Worm (Caenorhabditis elegans) whole organism, L4 larva: ENCODE results near the gene math-16.
"Not testable (repeated sequence)": the region's sequence is repeated elsewhere in the genome, so short reads cannot be mapped to it uniquely, and the experiment has no call there.

Source experiments
- F10B5.3 ChIP-seq: sonication (generic microtip); optimal IDR thresholded peaks from 2 replicates; lab custom pipeline; 2016; ENCODE audit warnings: mild to moderate bottlenecking, missing genetic modification characterization, missing compliant biosample characterization
- F26F4.8 ChIP-seq: fragments of 200-800 bp; sonication (Bioruptor generic); conservative IDR thresholded peaks from 2 replicates; pipeline ENCODE4 v1.3.6; 2022; ENCODE audit warnings: missing genetic modification characterization, missing compliant biosample characterization
- F37D6.2 ChIP-seq: sonication (generic microtip); optimal IDR thresholded peaks from 2 replicates; lab custom pipeline; 2016; ENCODE audit warnings: mild to moderate bottlenecking, missing genetic modification characterization, missing compliant biosample characterization
- Y48G9A.11 ChIP-seq: fragments of 200-800 bp; sonication (Bioruptor generic); IDR thresholded peaks from 2 replicates; pipeline ENCODE4 v1.3.6; 2022; ENCODE audit warnings: missing genetic modification reagents, missing genetic modification characterization, missing compliant biosample characterization
- Y75B8A.6 ChIP-seq: fragments of 200-800 bp; sonication (Bioruptor generic); IDR thresholded peaks from 2 replicates; pipeline ENCODE4 v1.3.6; 2022; ENCODE audit warnings: missing genetic modification reagents, missing genetic modification characterization, missing compliant biosample characterization
- aha-1 ChIP-seq: fragments of 150-350 bp; peaks from one replicate; lab custom pipeline; 2014; ENCODE audit warnings: missing biosample characterization, missing genetic modification characterization
- ama-1 ChIP-seq: fragments of 150-350 bp; optimal IDR thresholded peaks from 2 replicates; lab custom pipeline; 2014; ENCODE audit warnings: inconsistent platforms, mixed read lengths
- arid-1 ChIP-seq: fragments of 200-800 bp; sonication (Bioruptor generic); conservative IDR thresholded peaks from 2 replicates; pipeline ENCODE4 v1.3.6; 2022; ENCODE audit warnings: missing genetic modification reagents, missing genetic modification characterization, missing compliant biosample characterization
- ceh-20 ChIP-seq: fragments of 200-800 bp; sonication (Bioruptor generic); IDR thresholded peaks from 2 replicates; pipeline ENCODE4 v1.3.6; 2022; ENCODE audit warnings: missing genetic modification reagents, missing genetic modification characterization, missing compliant biosample characterization
- ceh-82 ChIP-seq: sonication (generic microtip); optimal IDR thresholded peaks from 2 replicates; lab custom pipeline; 2017; ENCODE audit warnings: missing biosample characterization, missing genetic modification characterization
- ctbp-1 ChIP-seq: fragments of 200-800 bp; sonication (Bioruptor generic); IDR thresholded peaks from 2 replicates; pipeline ENCODE4 v1.3.6; 2022; ENCODE audit warnings: missing genetic modification reagents, missing genetic modification characterization, missing compliant biosample characterization
- daf-16 ChIP-seq, 3 experiments: sonication (generic microtip); optimal IDR thresholded peaks; 2 replicates each; lab custom pipeline; 2016 to 2017; ENCODE audit warnings: missing genetic modification characterization in 3 of 3, missing genetic modification reagents in 3 of 3, mild to moderate bottlenecking in 2 of 3, missing compliant biosample characterization in 2 of 3, missing biosample characterization in 1 of 3, moderate library complexity in 1 of 3
- dmd-9 ChIP-seq: fragments of 200-800 bp; sonication (Bioruptor generic); IDR thresholded peaks from 2 replicates; pipeline ENCODE4 v1.3.6; 2022; ENCODE audit warnings: missing genetic modification reagents, missing genetic modification characterization, missing compliant biosample characterization
- dpl-1 ChIP-seq: fragments of 150-350 bp; optimal IDR thresholded peaks from 2 replicates; lab custom pipeline; 2014; ENCODE audit warnings: missing biosample characterization, missing genetic modification reagents, missing genetic modification characterization
- duxl-1 ChIP-seq: sonication (generic microtip); optimal IDR thresholded peaks from 2 replicates; lab custom pipeline; 2016; ENCODE audit warnings: mild to moderate bottlenecking, missing genetic modification characterization, moderate library complexity, missing compliant biosample characterization; ENCODE audit not compliant: poor library complexity
- hlh-30 ChIP-seq: sonication (generic microtip); optimal IDR thresholded peaks from 2 replicates; lab custom pipeline; 2017; ENCODE audit warnings: antibody characterized with exemption, mild to moderate bottlenecking, missing genetic modification characterization, missing compliant biosample characterization; ENCODE audit not compliant: insufficient read depth
- jun-1 ChIP-seq: fragments of 150-350 bp; optimal IDR thresholded peaks from 2 replicates; lab custom pipeline; 2014; ENCODE audit warnings: missing biosample characterization, missing genetic modification reagents, missing genetic modification characterization
- lim-7 ChIP-seq: fragments of 200-800 bp; sonication (Bioruptor generic); IDR thresholded peaks from 2 replicates; pipeline ENCODE4 v1.3.6; 2022; ENCODE audit warnings: missing genetic modification characterization, missing compliant biosample characterization
- lin-39 ChIP-seq: fragments of 150-350 bp; optimal IDR thresholded peaks from 2 replicates; lab custom pipeline; 2014; ENCODE audit warnings: missing biosample characterization, missing genetic modification reagents, missing genetic modification characterization
- mdt-29 ChIP-seq: fragments of 200-800 bp; sonication (Bioruptor generic); IDR thresholded peaks from 2 replicates; pipeline ENCODE4 v1.3.6; 2022; ENCODE audit warnings: missing genetic modification reagents, missing genetic modification characterization, missing compliant biosample characterization
- mes-2 ChIP-seq: sonication (generic microtip); optimal IDR thresholded peaks from 2 replicates; lab custom pipeline; 2016; ENCODE audit warnings: missing genotype, mild to moderate bottlenecking, missing genetic modification characterization, missing compliant biosample characterization; ENCODE audit not compliant: poor library complexity, severe bottlenecking
- mxl-2 ChIP-seq: fragments of 200-800 bp; sonication (Bioruptor generic); conservative IDR thresholded peaks from 2 replicates; pipeline ENCODE4 v1.3.6; 2022; ENCODE audit warnings: missing genetic modification reagents, missing genetic modification characterization, missing compliant biosample characterization
- mxl-3 ChIP-seq: fragments of 200-800 bp; sonication (Bioruptor generic); optimal IDR thresholded peaks from 2 replicates; lab custom pipeline; 2018; ENCODE audit warnings: mild to moderate bottlenecking, missing genetic modification characterization, missing compliant biosample characterization
- nhr-11 ChIP-seq: fragments of 150-350 bp; optimal IDR thresholded peaks from 2 replicates; lab custom pipeline; 2014; ENCODE audit warnings: missing biosample characterization, missing genetic modification characterization
- nhr-28 ChIP-seq: fragments of 150-350 bp; optimal IDR thresholded peaks from 2 replicates; lab custom pipeline; 2014; ENCODE audit warnings: missing biosample characterization, missing genetic modification characterization
- nhr-42 ChIP-seq: fragments of 200-800 bp; sonication (Bioruptor generic); IDR thresholded peaks from 2 replicates; pipeline ENCODE4 v1.3.6; 2022; ENCODE audit warnings: missing genetic modification characterization, missing compliant biosample characterization
- nhr-6 ChIP-seq: fragments of 150-350 bp; optimal IDR thresholded peaks from 2 replicates; lab custom pipeline; 2014; ENCODE audit warnings: missing biosample characterization, missing genetic modification characterization
- nhr-77 ChIP-seq: fragments of 150-350 bp; optimal IDR thresholded peaks from 2 replicates; lab custom pipeline; 2014; ENCODE audit warnings: missing biosample characterization, missing genetic modification characterization
- pha-4 ChIP-seq, 2 experiments: fragments of 150-350 bp in 1 of 2; fragments of 200-800 bp in 1 of 2; sonication (Bioruptor generic) in 1 of 2; IDR thresholded peaks in 1 of 2; optimal IDR thresholded peaks in 1 of 2; 2 replicates each; pipeline versions ENCODE4 v1.3.6 to Lab custom; 2014 to 2022; ENCODE audit warnings: missing genetic modification characterization in 2 of 2, missing genetic modification reagents in 2 of 2, missing biosample characterization in 1 of 2, missing compliant biosample characterization in 1 of 2
- pqm-1 ChIP-seq: sonication (generic microtip); optimal IDR thresholded peaks from 2 replicates; lab custom pipeline; 2017; ENCODE audit warnings: missing biosample characterization, missing genetic modification characterization
- rbr-2 ChIP-seq: sonication (generic microtip); optimal IDR thresholded peaks from 2 replicates; lab custom pipeline; 2016; ENCODE audit warnings: missing genotype, missing genetic modification characterization, missing compliant biosample characterization
- sdz-12 ChIP-seq: fragments of 200-800 bp; sonication (Bioruptor generic); optimal IDR thresholded peaks from 2 replicates; lab custom pipeline; 2018; ENCODE audit warnings: mild to moderate bottlenecking, missing genetic modification characterization, missing compliant biosample characterization
- set-16 ChIP-seq: fragments of 200-800 bp; sonication (Bioruptor generic); IDR thresholded peaks from 2 replicates; pipeline ENCODE4 v1.3.6; 2022; ENCODE audit warnings: missing genetic modification reagents, missing genetic modification characterization, missing compliant biosample characterization
- snpc-4 ChIP-seq: fragments of 150-350 bp; optimal IDR thresholded peaks from 2 replicates; lab custom pipeline; 2014; ENCODE audit warnings: missing biosample characterization, missing genetic modification characterization
- spr-3 ChIP-seq: fragments of 200-800 bp; sonication (Bioruptor generic); optimal IDR thresholded peaks from 2 replicates; lab custom pipeline; 2018; ENCODE audit warnings: mild to moderate bottlenecking, missing genetic modification characterization, missing compliant biosample characterization
- tra-1 ChIP-seq: fragments of 200-800 bp; sonication (Bioruptor generic); IDR thresholded peaks from 2 replicates; pipeline ENCODE4 v1.3.6; 2022; ENCODE audit warnings: missing genetic modification reagents, missing genetic modification characterization, missing compliant biosample characterization
- vab-7 ChIP-seq: fragments of 200-800 bp; sonication (Bioruptor generic); IDR thresholded peaks from 2 replicates; pipeline ENCODE4 v1.3.6; 2022; ENCODE audit warnings: missing genetic modification reagents, missing genetic modification characterization, missing compliant biosample characterization
- zag-1 ChIP-seq: fragments of 150-350 bp; optimal IDR thresholded peaks from 2 replicates; lab custom pipeline; 2014; ENCODE audit warnings: missing biosample characterization, missing genetic modification characterization
- zip-11 ChIP-seq: fragments of 200-800 bp; sonication (Bioruptor generic); IDR thresholded peaks from 2 replicates; pipeline ENCODE4 v1.3.6; 2022; ENCODE audit warnings: missing genetic modification characterization, missing compliant biosample characterization
- ztf-11 ChIP-seq: fragments of 150-350 bp; optimal IDR thresholded peaks from 2 replicates; lab custom pipeline; 2014; ENCODE audit warnings: missing biosample characterization, missing genetic modification characterization

math-16 gene

DNA sequence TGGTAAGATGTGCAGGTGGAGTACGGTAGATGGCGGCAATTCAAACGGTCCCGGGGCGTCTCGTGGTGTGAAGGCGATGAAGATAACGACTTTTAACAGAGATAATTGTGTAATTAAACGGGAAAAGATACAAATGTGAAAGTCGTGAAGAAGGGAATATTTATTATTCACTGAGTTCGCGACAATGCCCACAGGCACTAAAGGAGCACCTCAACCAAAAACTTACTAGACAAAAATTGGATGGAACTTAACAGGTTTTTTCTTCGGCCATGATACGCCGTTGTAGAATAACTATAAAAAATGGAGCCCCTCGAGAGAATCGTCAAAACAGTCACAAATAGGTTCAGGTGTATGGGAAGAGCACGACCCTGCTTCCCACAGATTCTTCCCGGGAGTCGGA lies 16.2 kb downstream of the math-16 start, which contains the start of gene fbxb-98:
TSS of gene fbxb-98 (plus strand) at position 301 of the 400 bp plus-strand sequence.
- not testable (repeated sequence) for TF ChIP-seq snpc-4 (tag; lab: Kevin White, UChicago); spr-3 (GFP tag; lab: Kevin White, UChicago); pha-4 (GFP tag; IDR thresholded peaks at IDR 0.05; lab: Robert Waterston, UW); pha-4 (tag; optimal IDR thresholded peaks at IDR 0.05; lab: Kevin White, UChicago)

DNA sequence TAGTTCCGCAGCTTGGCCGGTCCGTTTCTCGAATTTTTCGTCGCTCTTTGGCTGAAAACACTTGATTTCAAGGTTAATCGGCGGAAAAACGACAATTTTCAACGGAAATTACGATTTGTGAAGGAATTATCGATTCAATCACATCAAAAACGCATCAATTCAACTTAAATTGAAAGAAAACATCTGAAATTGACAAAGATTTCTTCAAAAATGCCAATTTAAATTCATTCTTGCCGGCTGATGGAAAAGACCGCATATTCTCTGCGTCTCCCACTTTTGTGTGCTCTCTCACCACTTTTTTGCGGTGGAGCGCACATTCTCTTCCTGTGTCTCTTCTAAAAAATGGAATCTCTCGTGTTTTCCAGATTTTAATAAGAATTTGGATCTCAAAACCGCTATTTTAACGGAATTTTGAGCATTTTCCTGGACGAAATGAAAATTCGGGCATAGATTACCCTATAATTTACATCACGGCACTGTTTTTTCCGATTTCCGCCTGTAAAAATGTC lies 17.2 kb downstream of the math-16 start, which contains the start of gene C16C4.18:
TSS of gene C16C4.18 (minus strand) at position 51 of the 509 bp plus-strand sequence.
- not testable (repeated sequence) for TF ChIP-seq mdt-29 (GFP tag; lab: Robert Waterston, UW); dmd-9; F10B5.3 (tag; lab: Kevin White, UChicago)

DNA sequence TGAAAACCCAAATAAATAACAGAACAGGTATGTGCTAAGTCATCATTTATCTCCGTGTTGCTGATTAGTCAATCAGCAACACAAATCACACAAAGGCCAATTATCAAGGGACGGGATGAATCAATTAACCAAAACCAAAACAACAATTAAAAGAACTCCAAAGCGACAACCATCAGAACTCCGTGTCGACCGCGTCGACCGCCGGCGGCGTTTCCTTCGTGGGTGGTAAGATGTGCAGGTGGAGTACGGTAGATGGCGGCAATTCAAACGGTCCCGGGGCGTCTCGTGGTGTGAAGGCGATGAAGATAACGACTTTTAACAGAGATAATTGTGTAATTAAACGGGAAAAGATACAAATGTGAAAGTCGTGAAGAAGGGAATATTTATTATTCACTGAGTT lies 23.1 kb downstream of the math-16 start:
- TF ChIP-seq tra-1 (GFP tag; lab: Robert Waterston, UW) (peak; percentile 99), set-16 (GFP tag; lab: Robert Waterston, UW) (0 out of 2 replicates have a peak, but pooled peaks have one; percentile 12)

DNA sequence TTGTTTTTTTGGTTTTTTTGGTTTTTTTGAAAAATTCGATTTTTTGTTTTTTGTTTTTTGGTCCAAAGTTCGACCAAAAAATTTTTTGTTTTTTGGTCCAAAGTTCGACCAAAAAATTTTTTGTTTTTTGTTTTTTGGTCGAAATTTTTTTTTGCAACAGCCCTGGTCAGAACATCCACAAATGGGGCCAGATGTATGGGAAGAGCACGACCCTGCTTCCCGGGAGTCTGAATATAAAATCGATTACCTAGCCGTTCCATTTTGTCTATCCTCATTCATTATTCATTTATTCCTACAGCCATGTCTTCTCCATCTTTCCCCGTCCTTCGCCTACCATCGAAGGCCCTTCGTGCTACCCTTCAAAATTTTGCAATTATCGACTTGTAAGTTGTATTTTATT lies 24.5 kb downstream of the math-16 start, which contains the start of gene fbxb-95:
TSS of gene fbxb-95 (plus strand) at position 301 of the 400 bp plus-strand sequence.
- TF ChIP-seq arid-1 (GFP tag; lab: Robert Waterston, UW); nhr-6 (tag; lab: Kevin White, UChicago); rbr-2 (tag; lab: Kevin White, UChicago): not testable (repeated sequence)

DNA sequence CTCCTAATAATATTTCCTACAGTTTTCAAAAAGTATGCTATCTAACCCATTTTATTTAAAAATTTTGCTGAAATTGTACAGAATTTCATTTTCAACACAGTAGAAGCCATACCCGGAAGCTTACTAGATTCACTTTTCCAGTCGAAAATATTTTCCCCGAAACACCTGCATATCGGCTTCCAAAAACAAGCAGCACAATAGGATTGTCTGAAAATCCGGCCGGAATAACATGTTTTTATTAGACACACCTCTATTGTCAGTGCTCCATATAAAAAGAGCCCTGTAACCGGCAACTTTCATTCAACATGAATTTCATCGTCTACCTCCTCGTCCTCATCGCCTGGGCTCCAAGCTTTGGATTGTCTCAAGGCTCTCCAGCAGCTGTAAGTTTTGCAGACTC lies 26.1 kb downstream of the math-16 start, which contains the start of gene C52E2.2:
TSS of gene C52E2.2 (plus strand) at position 301 of the 400 bp plus-strand sequence.
- TF ChIP-seq zip-11 (GFP tag; lab: Robert Waterston, UW) = no peak
- TF ChIP-seq ceh-82 (tag; lab: Kevin White, UChicago) = no peak
- TF ChIP-seq Y48G9A.11 = no peak
- no peak for TF ChIP-seq nhr-28 (tag; lab: Kevin White, UChicago)
- no peak for TF ChIP-seq vab-7 (GFP tag; lab: Robert Waterston, UW)
- no peak for TF ChIP-seq mes-2 (tag; lab: Kevin White, UChicago)
- no peak for TF ChIP-seq Y75B8A.6 (GFP tag; lab: Robert Waterston, UW)
- TF ChIP-seq nhr-11 = no peak
- TF ChIP-seq lim-7 (GFP tag; lab: Robert Waterston, UW) = no peak
- TF ChIP-seq lin-39 = no peak
- no peak for TF ChIP-seq sdz-12 (GFP tag; lab: Kevin White, UChicago)
- TF ChIP-seq F37D6.2 (tag; lab: Kevin White, UChicago) = no peak
- TF ChIP-seq mxl-2 = no peak
- no peak for TF ChIP-seq ztf-11
- TF ChIP-seq ctbp-1 (GFP tag; lab: Robert Waterston, UW) = no peak
- no peak for TF ChIP-seq ama-1
- no peak for TF ChIP-seq arid-1 (GFP tag; lab: Robert Waterston, UW)

DNA sequence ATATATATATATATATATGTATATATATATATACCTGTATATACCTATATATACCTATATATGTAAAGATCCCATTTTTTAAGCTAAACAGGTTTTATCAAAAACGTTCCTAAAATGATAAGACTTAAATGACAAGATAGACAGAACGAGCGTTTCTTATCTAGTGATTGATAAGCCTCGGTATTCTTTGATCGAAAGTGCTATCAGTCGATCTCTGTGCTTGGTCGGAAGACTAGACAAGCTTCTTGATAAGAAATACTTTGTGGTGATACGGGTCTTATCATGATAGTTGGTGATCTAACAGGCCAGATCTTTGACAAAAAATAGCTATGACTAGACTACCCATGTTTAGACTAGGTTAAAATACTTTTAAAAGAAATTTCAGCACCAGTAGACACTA lies 26.8 kb downstream of the math-16 start:
- TF ChIP-seq mxl-3 (GFP tag; lab: Kevin White, UChicago) = peak; percentile 47
- TF ChIP-seq nhr-77 (tag; lab: Kevin White, UChicago) = peak; percentile 94
- no peak for TF ChIP-seq dpl-1 (GFP tag; lab: Kevin White, UChicago)
- no peak for TF ChIP-seq nhr-11
- peak; percentile 99 for TF ChIP-seq pqm-1 (tag; lab: Kevin White, UChicago)
- TF ChIP-seq aha-1 (tag; lab: Kevin White, UChicago) = peak; percentile 38
- peak; percentile 34 for TF ChIP-seq jun-1 (tag; lab: Kevin White, UChicago)
- no peak for TF ChIP-seq daf-16 (GFP tag; optimal IDR thresholded peaks at IDR 0.05; lab: Kevin White, UChicago)
- peak; percentile 85 for TF ChIP-seq daf-16 (tag; optimal IDR thresholded peaks at IDR 0.05; lab: Kevin White, UChicago)
- TF ChIP-seq zip-11 (GFP tag; lab: Robert Waterston, UW) = no peak
- TF ChIP-seq duxl-1 (tag; lab: Kevin White, UChicago) = peak; percentile 87
- peak; percentile 52; the same call in 1 of the 2 replicates for TF ChIP-seq nhr-42 (GFP tag; lab: Robert Waterston, UW)
- no peak for TF ChIP-seq snpc-4 (tag; lab: Kevin White, UChicago)
- no peak for TF ChIP-seq zag-1 (tag; lab: Kevin White, UChicago)
- TF ChIP-seq hlh-30 (tag; lab: Kevin White, UChicago) = peak; percentile 2
- TF ChIP-seq ctbp-1 (GFP tag; lab: Robert Waterston, UW) = no peak
- TF ChIP-seq F26F4.8 (GFP tag; lab: Robert Waterston, UW) = no peak
- TF ChIP-seq ceh-20 (GFP tag; lab: Robert Waterston, UW) = no peak
- no peak for TF ChIP-seq mes-2 (tag; lab: Kevin White, UChicago)
